Fruit fly (Drosophila melanogaster) S2 (cell line): ENCODE measurements around the gene CG14300.

Source experiments
- CG8478 ChIP-seq: fragments of >200 bp; optimal IDR thresholded peaks from 2 replicates; lab custom pipeline; 2018
- CTCF ChIP-seq, 2 experiments: fragments of >200 bp; optimal IDR thresholded peaks; 2 replicates each; lab custom pipeline; 2018

The CG14300 gene

DNA sequence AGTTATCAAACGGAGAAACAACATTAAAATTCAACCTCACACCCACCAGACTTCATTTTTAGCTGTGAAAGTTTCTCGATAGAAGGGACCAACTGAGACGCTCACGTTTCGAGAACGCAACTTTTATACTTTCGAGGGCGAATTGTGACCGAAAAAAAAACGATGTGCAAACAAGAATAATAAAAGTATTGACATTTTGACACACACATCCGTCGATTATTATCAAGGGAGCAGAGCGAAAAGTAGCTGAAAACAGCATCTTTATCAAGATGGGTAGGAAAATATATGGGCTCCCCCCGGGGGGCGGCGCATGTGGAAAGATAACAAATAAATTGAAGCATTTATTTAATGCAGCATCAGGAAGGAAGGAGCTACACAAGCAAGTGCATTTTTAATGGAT is at the start of gene CG14300:
Gene CG14300, minus strand, starts transcription at position 101 of the 400 bp plus-strand sequence.
- TF ChIP-seq CTCF (optimal IDR thresholded peaks at IDR 0.05; lab: Kevin White, UChicago) = no peak
- TF ChIP-seq CG8478 (lab: Kevin White, UChicago) = no peak

DNA sequence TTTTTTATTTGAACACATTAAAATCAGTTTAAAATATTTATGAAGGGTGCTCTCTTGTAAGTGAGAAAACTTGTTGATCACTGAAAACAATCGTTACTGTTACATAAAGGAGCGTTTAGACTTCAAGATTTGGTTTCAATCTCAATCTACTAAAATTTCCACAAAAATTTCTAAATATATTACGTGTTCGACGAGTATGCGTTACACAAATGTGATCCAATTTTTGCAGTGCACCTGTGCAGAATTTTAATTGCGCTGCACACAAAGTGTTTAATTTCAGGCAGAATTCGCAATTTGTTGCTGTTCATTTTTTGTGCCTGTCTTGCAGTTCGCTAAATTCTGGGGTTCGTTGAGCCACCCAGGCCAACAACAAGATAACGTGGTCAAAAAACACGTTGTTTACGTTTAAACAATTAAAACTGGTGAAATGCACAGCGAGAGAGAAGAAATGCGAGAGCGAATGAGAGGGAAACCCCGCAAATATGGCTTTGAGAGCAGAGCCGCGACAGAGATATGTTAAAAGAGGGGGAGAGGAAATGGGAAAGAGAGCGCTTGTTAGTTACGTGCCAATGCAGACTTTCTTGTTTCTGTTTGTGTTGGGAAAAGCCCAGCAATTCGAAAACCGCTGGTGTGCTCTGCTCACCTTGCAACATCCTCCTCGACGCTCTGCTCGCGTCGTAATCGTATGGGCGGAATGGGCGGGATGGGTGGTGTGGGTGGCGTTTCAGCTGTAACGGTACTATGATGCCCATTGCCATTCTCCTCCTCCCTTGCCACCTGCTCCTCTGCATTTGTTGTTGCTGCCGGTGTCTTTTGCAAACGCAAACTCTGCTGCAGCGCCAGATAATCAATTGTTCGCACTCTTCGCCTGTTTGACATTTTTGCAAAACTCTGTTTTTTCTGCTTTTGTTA is 49.1 kb upstream of the CG14300 start:
- TF ChIP-seq CTCF (optimal IDR thresholded peaks at IDR 0.05; lab: Kevin White, UChicago) = no peak

DNA sequence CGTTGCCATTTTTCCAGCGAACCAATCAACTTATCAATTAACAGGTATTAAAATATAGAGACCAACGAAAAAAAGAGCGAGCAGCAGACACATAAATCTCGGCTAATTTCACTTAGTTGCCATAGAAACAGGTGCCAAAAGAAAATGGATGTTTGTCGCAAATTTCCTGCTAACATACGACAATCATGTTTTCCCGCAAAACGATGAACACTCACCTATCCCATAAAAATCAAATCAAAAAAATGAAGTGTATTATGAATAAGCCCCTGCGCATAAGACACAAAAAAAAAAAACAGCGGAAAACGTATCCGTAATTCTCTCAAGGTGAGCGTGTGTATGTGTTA is 48.3 kb upstream of the CG14300 start:
- TF ChIP-seq CTCF (optimal IDR thresholded peaks at IDR 0.05; lab: Kevin White, UChicago) (no peak), CG8478 (lab: Kevin White, UChicago) (no peak)

DNA sequence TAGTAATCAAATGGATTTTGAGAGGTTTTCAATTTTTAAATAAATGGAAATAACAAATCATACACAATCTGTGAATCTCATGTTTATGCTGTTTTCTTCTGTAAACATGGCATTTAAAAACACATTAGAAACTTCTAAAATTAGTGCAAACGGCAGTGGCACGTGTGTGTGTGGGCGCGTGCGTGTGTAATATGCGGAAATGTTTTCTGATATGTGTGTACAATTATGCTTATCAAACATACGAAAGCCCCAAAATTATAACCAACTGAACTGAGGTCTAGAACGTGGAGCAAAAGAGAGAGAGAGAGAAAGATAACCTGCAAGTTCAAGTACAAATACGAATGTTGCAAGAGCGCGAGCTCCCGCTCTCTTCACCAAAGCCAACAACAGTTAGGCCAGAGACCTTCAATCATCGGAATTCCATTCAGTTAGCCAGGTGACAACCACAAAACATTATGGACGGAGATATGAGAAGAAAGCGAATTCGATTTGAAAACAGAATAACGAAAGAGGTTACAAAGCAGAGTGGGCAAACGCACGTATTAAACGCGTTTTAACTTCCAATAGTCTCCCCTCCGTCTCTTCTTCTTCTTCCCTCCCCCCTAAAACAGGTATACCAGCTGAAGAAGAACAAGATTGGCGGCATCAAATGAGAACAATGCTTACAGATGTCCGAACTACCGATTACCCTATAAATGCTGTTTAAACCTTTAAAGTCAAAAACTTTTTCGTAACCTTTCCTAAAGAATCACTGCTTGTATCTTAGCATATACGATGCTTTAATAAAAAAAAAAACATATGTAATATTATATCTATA is 47.7 kb upstream of the CG14300 start:
- TF ChIP-seq CG8478 (lab: Kevin White, UChicago) = no peak
- TF ChIP-seq CTCF (optimal IDR thresholded peaks at IDR 0.05; lab: Kevin White, UChicago) = no peak

DNA sequence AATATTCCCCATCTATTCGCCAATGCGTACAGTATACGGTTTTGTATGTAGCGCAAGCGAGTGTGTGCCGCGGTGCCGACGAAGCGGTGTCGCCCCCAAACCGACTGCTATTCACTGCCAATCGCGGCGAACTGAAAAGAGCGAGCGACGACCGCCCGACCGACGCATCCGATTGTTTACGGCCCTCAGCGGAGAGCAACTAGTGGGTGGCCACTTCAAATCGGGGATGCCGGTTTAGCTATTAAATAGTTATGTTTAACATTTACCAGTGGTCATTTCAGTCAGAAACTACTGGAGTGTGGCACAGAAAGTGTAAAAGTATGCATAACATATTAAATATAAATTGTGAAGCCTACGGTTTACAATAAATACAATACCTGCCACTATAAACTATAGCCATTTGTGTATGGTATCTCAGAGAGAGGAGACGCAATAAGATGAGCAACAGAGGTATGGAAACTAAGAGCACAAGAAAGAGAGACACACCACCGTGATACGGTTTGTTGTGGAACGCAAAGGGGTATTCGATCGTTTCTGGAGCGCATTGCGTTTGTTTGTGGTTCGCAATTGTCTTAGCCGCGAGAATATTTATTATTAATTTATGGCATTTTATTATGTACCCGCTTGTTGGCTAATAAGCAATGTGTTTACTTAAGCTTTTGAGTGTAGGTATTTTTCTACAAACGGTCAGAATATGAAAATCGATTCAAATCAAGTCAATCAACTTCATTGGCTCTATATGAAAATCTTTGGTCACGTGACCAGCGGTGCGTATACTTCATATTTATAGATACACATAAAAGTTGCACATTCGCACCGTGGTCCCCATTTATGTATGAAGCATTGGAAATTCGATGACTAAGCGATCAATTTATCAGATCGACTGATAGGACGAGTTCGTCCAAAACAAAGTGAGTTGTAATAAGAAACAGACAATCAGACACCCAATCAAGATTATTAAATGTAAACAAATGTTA is 46.8 kb upstream of the CG14300 start:
- TF ChIP-seq CTCF (optimal IDR thresholded peaks at IDR 0.05; lab: Kevin White, UChicago) = no peak
- TF ChIP-seq CG8478 (lab: Kevin White, UChicago) = no peak

DNA sequence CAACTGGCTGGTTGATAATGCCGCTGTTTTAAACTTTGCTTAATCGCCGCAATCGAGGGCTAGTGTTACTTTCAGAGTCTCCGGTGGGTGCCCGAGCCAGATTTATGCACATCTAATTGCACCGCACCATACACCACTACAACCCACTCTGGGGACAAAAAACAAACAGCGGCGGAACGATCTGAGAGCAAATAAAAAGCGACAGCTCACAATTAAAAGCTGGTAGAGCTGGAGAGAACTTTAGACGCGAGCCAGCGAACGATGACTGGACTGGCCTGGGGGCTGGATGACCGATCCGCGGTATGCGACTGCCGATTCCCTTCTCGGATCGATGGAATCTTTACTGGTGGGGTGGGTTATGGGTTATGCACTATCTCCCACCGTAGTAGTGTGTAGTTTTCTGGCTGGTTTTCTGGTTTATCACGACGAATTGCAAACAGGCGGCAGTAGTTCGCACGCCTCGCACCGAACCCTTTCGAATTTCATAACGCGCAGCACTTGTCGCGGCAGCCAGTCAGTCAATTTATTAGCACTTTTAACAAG is 46.0 kb upstream of the CG14300 start:
- TF ChIP-seq CTCF (optimal IDR thresholded peaks at IDR 0.05; lab: Kevin White, UChicago) = no peak
- no peak for TF ChIP-seq CG8478 (lab: Kevin White, UChicago)

DNA sequence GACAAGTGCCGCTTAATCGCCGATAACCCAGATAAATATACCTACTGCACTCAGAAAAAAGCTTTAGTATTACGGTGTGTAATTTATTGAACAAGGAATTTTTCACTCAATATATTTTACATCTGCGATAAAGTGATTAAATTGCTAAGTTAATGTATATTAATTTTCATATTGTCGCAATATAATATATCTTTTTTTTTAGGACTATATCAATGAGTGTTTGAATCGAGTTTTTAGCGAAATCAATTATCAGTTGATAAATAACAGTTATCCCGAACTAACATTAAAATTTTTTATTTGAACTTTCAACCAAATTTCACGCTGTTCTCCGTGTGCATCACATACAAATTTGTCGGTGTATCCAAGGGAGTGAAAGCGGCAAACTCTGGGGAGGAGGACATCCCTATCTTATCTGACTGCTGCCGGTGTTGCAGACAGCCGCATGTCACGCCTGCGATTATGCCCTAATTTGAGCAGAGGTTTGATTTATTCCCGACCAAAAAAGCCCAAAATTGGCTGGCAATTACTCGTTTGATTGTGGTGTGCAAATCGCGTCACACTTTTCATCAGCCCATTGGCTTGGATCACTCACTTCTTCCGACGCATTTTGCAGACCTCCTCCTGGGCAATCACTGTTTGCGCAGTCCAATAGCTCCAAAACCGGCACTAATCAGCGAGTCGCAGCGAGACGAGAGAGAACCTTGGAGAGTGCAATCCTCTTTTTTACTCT is 45.4 kb upstream of the CG14300 start:
- TF ChIP-seq CG8478 (lab: Kevin White, UChicago) (no peak), CTCF (optimal IDR thresholded peaks at IDR 0.05; lab: Kevin White, UChicago) (no peak)

DNA sequence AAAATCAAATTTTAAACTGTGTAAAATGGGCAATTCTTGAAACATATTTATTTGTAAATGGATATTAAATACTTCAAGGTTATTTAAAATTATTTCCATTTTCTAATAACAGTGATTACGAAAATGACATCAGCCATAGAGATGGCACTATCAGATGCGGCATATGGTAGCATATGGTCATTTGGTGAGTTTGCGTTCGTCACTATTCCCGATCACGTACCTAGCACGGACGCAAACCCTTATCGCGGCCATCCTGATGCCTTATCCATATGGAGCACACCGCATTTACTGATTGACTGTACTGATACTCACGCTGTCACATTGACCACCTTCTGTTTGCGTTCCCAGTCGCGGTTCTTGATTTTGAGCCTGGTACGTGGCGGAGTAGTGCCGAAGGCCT is 44.6 kb upstream of the CG14300 start:
- no peak for TF ChIP-seq CG8478 (lab: Kevin White, UChicago)
- peak; percentile 4 to 28 for TF ChIP-seq CTCF (optimal IDR thresholded peaks at IDR 0.05; lab: Kevin White, UChicago)

DNA sequence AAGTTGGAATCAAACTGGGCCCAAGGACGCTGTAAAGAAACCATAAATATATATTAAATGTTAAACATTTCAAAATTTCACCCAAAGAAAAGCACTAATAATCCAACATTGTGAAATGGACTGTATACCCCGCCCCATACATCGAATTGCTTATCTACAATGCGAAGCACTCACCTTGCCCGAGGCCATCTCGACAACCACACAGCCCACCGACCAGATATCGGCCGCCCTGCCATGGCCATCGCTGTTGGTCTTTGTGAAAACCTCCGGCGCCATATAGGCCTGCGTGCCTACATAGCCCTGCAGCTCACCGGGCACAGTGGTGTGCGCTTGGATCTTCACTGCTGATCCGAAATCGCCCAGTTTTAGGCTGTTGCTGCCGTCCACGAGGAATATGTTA is 40.1 kb upstream of the CG14300 start:
- TF ChIP-seq CTCF (optimal IDR thresholded peaks at IDR 0.05; lab: Kevin White, UChicago) (no peak), CG8478 (lab: Kevin White, UChicago) (no peak)

DNA sequence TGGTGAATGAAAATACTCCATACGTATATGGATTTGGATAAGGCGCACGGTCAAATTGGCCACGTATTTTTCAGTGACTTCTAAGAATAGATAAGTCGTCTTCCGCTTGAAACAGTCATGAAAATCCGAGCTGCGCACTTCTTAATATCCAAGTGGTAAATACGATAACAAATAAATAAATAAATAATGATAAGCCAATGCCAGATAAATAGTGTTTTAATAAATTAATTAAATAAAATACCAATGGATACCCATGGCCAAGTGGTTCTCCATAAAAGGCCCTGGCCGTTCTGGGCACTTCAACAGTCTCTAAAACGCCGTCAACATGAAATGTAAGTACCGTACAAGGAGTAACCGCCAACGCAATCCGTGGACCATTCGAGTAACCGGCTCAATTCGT is 38.9 kb upstream of the CG14300 start, which contains the start of gene CG14302:
Gene CG14302, plus strand, starts transcription at position 301 of the 400 bp plus-strand sequence.
- TF ChIP-seq CTCF (optimal IDR thresholded peaks at IDR 0.05; lab: Kevin White, UChicago) (no peak), CG8478 (lab: Kevin White, UChicago) (no peak)

DNA sequence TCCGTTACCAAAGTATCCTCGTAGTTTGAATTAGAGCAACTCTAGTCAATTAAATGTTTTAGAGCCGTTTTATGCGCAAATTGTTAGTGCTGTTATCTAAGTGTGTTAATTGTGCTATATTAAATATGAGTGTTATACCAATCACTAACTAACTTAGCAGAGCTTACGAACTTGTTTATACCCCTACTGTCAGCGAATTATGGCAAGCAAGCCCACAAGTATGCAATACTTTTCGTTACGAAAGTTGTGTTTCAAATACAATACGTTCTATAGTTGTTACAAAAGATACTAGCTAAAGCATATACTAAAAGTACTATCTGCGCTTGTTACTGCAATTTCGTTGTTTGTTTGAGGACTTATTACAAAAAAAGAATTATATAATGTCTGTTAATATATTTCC is 37.7 kb upstream of the CG14300 start:
- TF ChIP-seq CG8478 (lab: Kevin White, UChicago) (no peak), CTCF (optimal IDR thresholded peaks at IDR 0.05; lab: Kevin White, UChicago) (no peak)

DNA sequence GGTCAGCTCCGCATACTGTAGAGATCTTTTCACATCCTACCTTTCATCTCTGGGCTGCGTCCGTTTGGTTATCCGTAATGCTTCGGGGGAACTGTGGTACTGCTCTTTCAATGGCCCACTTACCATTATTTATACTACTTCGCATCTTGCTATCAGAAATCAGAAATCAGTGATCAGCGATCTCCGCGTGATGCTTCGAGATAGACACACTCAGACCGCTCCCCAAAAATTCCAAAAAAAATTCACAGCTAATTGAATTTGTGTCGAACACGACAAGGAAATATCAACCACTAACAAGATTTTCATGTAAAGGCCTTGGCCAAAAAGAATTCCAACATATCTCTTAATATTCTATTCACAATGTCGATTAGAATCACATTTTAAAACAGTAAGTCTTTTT is 34.9 kb upstream of the CG14300 start, which contains the start of gene CG7715:
Gene CG7715, minus strand, starts transcription at position 101 of the 400 bp plus-strand sequence.
- TF ChIP-seq CTCF (optimal IDR thresholded peaks at IDR 0.05; lab: Kevin White, UChicago) (no peak), CG8478 (lab: Kevin White, UChicago) (no peak)

DNA sequence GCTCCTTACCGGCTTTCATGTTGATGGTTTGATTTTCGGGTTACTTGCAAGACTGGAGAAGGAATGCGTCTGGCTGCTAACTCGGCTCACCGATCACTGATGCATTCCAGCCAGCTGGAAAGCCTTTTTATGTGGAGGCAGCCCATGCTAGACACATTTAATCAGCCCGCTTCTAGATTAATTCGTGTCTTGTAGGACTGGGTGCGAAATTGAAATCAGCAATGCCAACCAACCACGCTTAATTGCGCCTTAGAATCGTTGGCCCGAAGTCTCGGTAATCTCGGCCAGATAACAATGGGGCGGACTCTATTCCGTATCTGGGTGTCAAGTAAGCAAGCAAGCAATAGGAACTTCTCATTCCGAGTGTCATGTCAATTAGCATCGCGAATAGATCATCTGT is 32.8 kb upstream of the CG14300 start, which contains the start of gene CG7714:
Gene CG7714, minus strand, starts transcription at position 101 of the 400 bp plus-strand sequence.
- TF ChIP-seq CTCF (optimal IDR thresholded peaks at IDR 0.05; lab: Kevin White, UChicago) (no peak), CG8478 (lab: Kevin White, UChicago) (no peak)
